Fruit fly (Drosophila melanogaster) whole organism, embryonic: ENCODE data around the gene CG4594.

ENCODE experiments used
- CG10321 ChIP-seq: fragments of 200-800 bp; sonication (Bioruptor generic); IDR thresholded peaks from 2 replicates; pipeline ENCODE4 v1.3.6; 2022; ENCODE audit warnings: missing biosample characterization, missing genetic modification characterization
- CG10462 ChIP-seq: fragments of 200-800 bp; sonication (Bioruptor generic); optimal IDR thresholded peaks from 2 replicates; lab custom pipeline; 2016; ENCODE audit warnings: missing biosample characterization, missing genetic modification characterization
- CG11504 ChIP-seq: fragments of 200-800 bp; sonication (Bioruptor generic); optimal IDR thresholded peaks from 3 replicates; lab custom pipeline; 2019; ENCODE audit warnings: missing biosample characterization, mild to moderate bottlenecking, missing genetic modification characterization, moderate library complexity
- CG13424 ChIP-seq: fragments of 200-800 bp; sonication (Bioruptor generic); optimal IDR thresholded peaks from 2 replicates; lab custom pipeline; 2019; ENCODE audit warnings: missing biosample characterization, mild to moderate bottlenecking, missing genetic modification characterization, moderate library complexity
- CG13775 ChIP-seq: fragments of 200-800 bp; sonication (Bioruptor generic); optimal IDR thresholded peaks from 3 replicates; lab custom pipeline; 2017; ENCODE audit warnings: missing biosample characterization, mild to moderate bottlenecking, missing genetic modification characterization
- CG14050 ChIP-seq: fragments of 200-800 bp; sonication (Bioruptor generic); IDR thresholded peaks from 3 replicates; pipeline ENCODE4 v1.3.6; 2022; ENCODE audit warnings: missing biosample characterization, missing genetic modification characterization
- CG14667 ChIP-seq: fragments of 200-800 bp; sonication (Bioruptor generic); IDR thresholded peaks from 2 replicates; pipeline ENCODE4 v1.3.6; 2022; ENCODE audit warnings: missing biosample characterization, missing genetic modification characterization
- CG15073 ChIP-seq: fragments of 200-800 bp; sonication (Bioruptor generic); optimal IDR thresholded peaks from 2 replicates; lab custom pipeline; 2016; ENCODE audit warnings: missing biosample characterization, missing genetic modification characterization
- CG1602 ChIP-seq: fragments of 200-800 bp; sonication (Bioruptor generic); optimal IDR thresholded peaks from 3 replicates; lab custom pipeline; 2016; ENCODE audit warnings: missing biosample characterization, missing genetic modification characterization
- CG16779 ChIP-seq: fragments of 200-800 bp; sonication (Bioruptor generic); IDR thresholded peaks from 2 replicates; pipeline ENCODE4 v1.3.6; 2022; ENCODE audit warnings: missing biosample characterization, missing genetic modification characterization
- CG16863 ChIP-seq: fragments of 200-800 bp; sonication (Bioruptor generic); optimal IDR thresholded peaks from 3 replicates; lab custom pipeline; 2016; ENCODE audit warnings: missing biosample characterization, missing genetic modification characterization
- CG2199 ChIP-seq: fragments of 200-800 bp; sonication (Bioruptor generic); IDR thresholded peaks from 3 replicates; pipeline ENCODE4 v1.3.6; 2022; ENCODE audit warnings: missing biosample characterization, missing genetic modification characterization
- CG2875 ChIP-seq: fragments of 200-800 bp; sonication (Bioruptor generic); optimal IDR thresholded peaks from 2 replicates; lab custom pipeline; 2017; ENCODE audit warnings: missing biosample characterization, mild to moderate bottlenecking, missing genetic modification characterization, missing genetic modification reagents
- CG3407 ChIP-seq: fragments of 200-800 bp; sonication (Bioruptor generic); optimal IDR thresholded peaks from 2 replicates; lab custom pipeline; 2018; ENCODE audit warnings: missing biosample characterization, mild to moderate bottlenecking, missing genetic modification characterization
- CG34422 ChIP-seq: fragments of 200-800 bp; sonication (Bioruptor generic); IDR thresholded peaks from 3 replicates; pipeline ENCODE4 v1.3.6; 2022; ENCODE audit warnings: missing biosample characterization, missing genetic modification characterization
- CG4404 ChIP-seq: fragments of 200-800 bp; sonication (Bioruptor generic); IDR thresholded peaks from 2 replicates; pipeline ENCODE4 v1.3.6; 2022; ENCODE audit warnings: missing biosample characterization, missing genetic modification characterization
- CG6254 ChIP-seq: fragments of 200-800 bp; sonication (Bioruptor generic); optimal IDR thresholded peaks from 3 replicates; lab custom pipeline; 2017; ENCODE audit warnings: mild to moderate bottlenecking, missing biosample characterization, missing genetic modification reagents, missing genetic modification characterization
- CG6654 ChIP-seq: fragments of 200-800 bp; sonication (Bioruptor generic); optimal IDR thresholded peaks from 2 replicates; lab custom pipeline; 2017; ENCODE audit warnings: missing biosample characterization, mild to moderate bottlenecking, missing genetic modification characterization
- CG6765 ChIP-seq: fragments of 200-800 bp; sonication (Bioruptor generic); optimal IDR thresholded peaks from 3 replicates; lab custom pipeline; 2017; ENCODE audit warnings: missing biosample characterization, mild to moderate bottlenecking, missing genetic modification characterization
- CG6791 ChIP-seq: fragments of 200-800 bp; sonication (Bioruptor generic); IDR thresholded peaks from 3 replicates; pipeline ENCODE4 v1.3.6; 2022; ENCODE audit warnings: missing biosample characterization, missing genetic modification characterization; ENCODE audit not compliant: partially characterized antibody
- CG7372 ChIP-seq: fragments of 200-800 bp; sonication (Bioruptor generic); IDR thresholded peaks from 2 replicates; pipeline ENCODE4 v1.3.6; 2022; ENCODE audit warnings: missing biosample characterization, missing genetic modification characterization
- CG8290 ChIP-seq, 3 experiments: fragments of 200-800 bp; sonication (Bioruptor generic); optimal IDR thresholded peaks; 2 replicates each; lab custom pipeline; 2016 to 2019; ENCODE audit warnings: missing biosample characterization in 3 of 3, missing genetic modification characterization in 3 of 3, mild to moderate bottlenecking in 2 of 3, moderate library complexity in 1 of 3
- CG8478 ChIP-seq: fragments of >200 bp; optimal IDR thresholded peaks from 2 replicates; lab custom pipeline; 2018
- CG9215 ChIP-seq: fragments of 200-800 bp; sonication (Bioruptor generic); IDR thresholded peaks from 2 replicates; pipeline ENCODE4 v1.3.6; 2022; ENCODE audit warnings: missing biosample characterization, missing genetic modification characterization
- Hr51 ChIP-seq, 2 experiments: fragments of 200-800 bp; sonication (Bioruptor generic); optimal IDR thresholded peaks; 2 replicates in 1 of 2; 3 replicates in 1 of 2; lab custom pipeline; 2016 to 2018; ENCODE audit warnings: missing biosample characterization in 2 of 2, missing genetic modification characterization in 2 of 2, mild to moderate bottlenecking in 1 of 2, moderate library complexity in 1 of 2
- Kr ChIP-seq: fragments of 200-800 bp; sonication (Bioruptor generic); optimal IDR thresholded peaks from 2 replicates; lab custom pipeline; 2017; ENCODE audit warnings: missing biosample characterization, mild to moderate bottlenecking, missing genetic modification characterization
- Meics ChIP-seq: fragments of 200-800 bp; sonication (Bioruptor generic); optimal IDR thresholded peaks from 2 replicates; lab custom pipeline; 2017; ENCODE audit warnings: missing biosample characterization, mild to moderate bottlenecking, missing genetic modification characterization
- NC2α ChIP-seq: fragments of 200-800 bp; sonication (Bioruptor generic); optimal IDR thresholded peaks from 2 replicates; lab custom pipeline; 2016; ENCODE audit warnings: missing biosample characterization, missing genetic modification characterization
- Neu2 ChIP-seq: fragments of 200-800 bp; sonication (Bioruptor generic); optimal IDR thresholded peaks from 3 replicates; lab custom pipeline; 2016; ENCODE audit warnings: missing biosample characterization, missing genetic modification characterization, borderline replicate concordance
- Oaz ChIP-seq: fragments of 200-800 bp; sonication (Bioruptor generic); IDR thresholded peaks from 2 replicates; pipeline ENCODE4 v1.3.6; 2022; ENCODE audit warnings: missing biosample characterization, missing genetic modification characterization
- PHDP ChIP-seq: fragments of 200-800 bp; sonication (Bioruptor generic); optimal IDR thresholded peaks from 3 replicates; lab custom pipeline; 2018; ENCODE audit warnings: missing biosample characterization, mild to moderate bottlenecking, missing genetic modification characterization, moderate library complexity
- Sox100B ChIP-seq: fragments of 200-800 bp; sonication (Bioruptor generic); optimal IDR thresholded peaks from 3 replicates; lab custom pipeline; 2018; ENCODE audit warnings: missing biosample characterization, mild to moderate bottlenecking, missing genetic modification characterization
- Sox102F ChIP-seq: fragments of 200-800 bp; sonication (Bioruptor generic); optimal IDR thresholded peaks from 2 replicates; lab custom pipeline; 2018; ENCODE audit warnings: missing biosample characterization, mild to moderate bottlenecking, missing genetic modification characterization, moderate library complexity
- YL-1 ChIP-seq: fragments of 200-800 bp; sonication (Bioruptor generic); optimal IDR thresholded peaks from 3 replicates; lab custom pipeline; 2017; ENCODE audit warnings: missing biosample characterization, mild to moderate bottlenecking, missing genetic modification characterization
- abd-A ChIP-seq: fragments of 200-800 bp; sonication (Bioruptor generic); optimal IDR thresholded peaks from 3 replicates; lab custom pipeline; 2019; ENCODE audit warnings: missing biosample characterization, mild to moderate bottlenecking, missing genetic modification characterization, moderate library complexity
- btn ChIP-seq: fragments of 200-800 bp; sonication (Bioruptor generic); optimal IDR thresholded peaks from 2 replicates; lab custom pipeline; 2016; ENCODE audit warnings: missing biosample characterization, missing genetic modification characterization
- cad ChIP-seq: fragments of >200 bp; optimal IDR thresholded peaks from 2 replicates; lab custom pipeline; 2017; ENCODE audit warnings: missing biosample characterization, missing genetic modification characterization
- chn ChIP-seq: fragments of 200-800 bp; sonication (Bioruptor generic); optimal IDR thresholded peaks from 2 replicates; lab custom pipeline; 2016; ENCODE audit warnings: missing biosample characterization, missing genetic modification characterization
- gce ChIP-seq: fragments of 200-800 bp; sonication (Bioruptor generic); IDR thresholded peaks from 3 replicates; pipeline ENCODE4 v1.3.6; 2022; ENCODE audit warnings: missing biosample characterization, missing genetic modification characterization
- ken ChIP-seq: fragments of 200-800 bp; sonication (Bioruptor generic); IDR thresholded peaks from 3 replicates; pipeline ENCODE4 v1.3.6; 2022; ENCODE audit warnings: missing biosample characterization, missing genetic modification characterization
- klu ChIP-seq: fragments of 200-800 bp; sonication (Bioruptor generic); IDR thresholded peaks from 2 replicates; pipeline ENCODE4 v1.3.6; 2022; ENCODE audit warnings: missing biosample characterization, missing genetic modification characterization
- mld ChIP-seq: fragments of 200-800 bp; sonication (Bioruptor generic); IDR thresholded peaks from 3 replicates; pipeline ENCODE4 v1.3.6; 2022; ENCODE audit warnings: missing biosample characterization, missing genetic modification characterization; ENCODE audit not compliant: partially characterized antibody
- nerfin-2 ChIP-seq: fragments of 200-800 bp; sonication (Bioruptor generic); IDR thresholded peaks from 2 replicates; pipeline ENCODE4 v1.3.6; 2022; ENCODE audit warnings: missing biosample characterization, missing genetic modification characterization; ENCODE audit not compliant: partially characterized antibody
- nmo ChIP-seq: fragments of 200-800 bp; sonication (Bioruptor generic); optimal IDR thresholded peaks from 2 replicates; lab custom pipeline; 2018; ENCODE audit warnings: missing biosample characterization, mild to moderate bottlenecking, missing genetic modification characterization, moderate library complexity
- pb ChIP-seq: fragments of 200-800 bp; sonication (Bioruptor generic); optimal IDR thresholded peaks from 3 replicates; lab custom pipeline; 2016; ENCODE audit warnings: missing biosample characterization, missing genetic modification characterization
- pho ChIP-seq: fragments of 200-800 bp; sonication (Bioruptor generic); optimal IDR thresholded peaks from 2 replicates; lab custom pipeline; 2016; ENCODE audit warnings: missing biosample characterization, missing genetic modification characterization
- phol ChIP-seq: fragments of 200-800 bp; sonication (Bioruptor generic); optimal IDR thresholded peaks from 3 replicates; lab custom pipeline; 2018; ENCODE audit warnings: missing biosample characterization, mild to moderate bottlenecking, missing genetic modification characterization, moderate library complexity
- pum ChIP-seq: fragments of 200-800 bp; sonication (Bioruptor generic); optimal IDR thresholded peaks from 2 replicates; lab custom pipeline; 2016; ENCODE audit warnings: missing biosample characterization, missing genetic modification characterization
- ro ChIP-seq: fragments of 200-800 bp; sonication (Bioruptor generic); IDR thresholded peaks from 2 replicates; pipeline ENCODE4 v1.3.6; 2022; ENCODE audit warnings: missing biosample characterization, missing genetic modification characterization
- sd ChIP-seq: fragments of 200-800 bp; sonication (Bioruptor generic); optimal IDR thresholded peaks from 3 replicates; lab custom pipeline; 2018; ENCODE audit warnings: missing biosample characterization, mild to moderate bottlenecking, missing genetic modification characterization, moderate library complexity
- tio ChIP-seq: fragments of 200-800 bp; sonication (Bioruptor generic); optimal IDR thresholded peaks from 2 replicates; lab custom pipeline; 2017; ENCODE audit warnings: missing biosample characterization, missing genetic modification characterization, inconsistent platforms

The CG4594 gene

DNA sequence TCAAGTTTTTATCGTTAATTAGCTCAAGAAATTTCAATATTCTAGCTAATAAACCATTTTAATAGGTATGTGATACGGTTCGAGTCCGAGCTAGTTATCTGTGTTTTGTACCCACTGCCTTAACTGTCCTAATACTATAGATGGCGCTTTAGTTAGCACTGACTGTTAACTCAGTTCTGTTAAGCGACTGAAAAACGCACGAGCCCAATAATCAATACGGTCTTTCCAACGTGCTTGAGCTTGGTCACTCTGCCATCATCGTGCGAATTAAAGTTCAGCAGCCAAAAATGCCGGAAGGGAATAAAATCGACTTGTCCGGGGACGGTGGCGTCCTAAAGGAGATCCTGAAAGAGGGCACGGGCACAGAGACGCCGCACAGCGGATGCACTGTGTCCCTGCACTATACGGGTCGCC lies 32.1 kb upstream of the CG4594 start, which contains the start of gene Fkbp59 (continued):
- peak; percentile 94 for TF ChIP-seq CG6791 (GFP tag; lab: Robert Waterston, UW)
- TF ChIP-seq pho (GFP tag; lab: Kevin White, UChicago): no peak
- TF ChIP-seq tio (GFP tag; lab: Kevin White, UChicago): no peak
- no peak for TF ChIP-seq NC2α (GFP tag; lab: Kevin White, UChicago)
- no peak for TF ChIP-seq pb (GFP tag; lab: Kevin White, UChicago)
- no peak for TF ChIP-seq CG6654 (GFP tag; lab: Kevin White, UChicago)
- no peak for TF ChIP-seq gce (GFP tag; lab: Robert Waterston, UW)
- no peak for TF ChIP-seq CG2199 (GFP tag; lab: Robert Waterston, UW)
- no peak for TF ChIP-seq Oaz (GFP tag; lab: Robert Waterston, UW)
- no peak for TF ChIP-seq CG1602
- TF ChIP-seq cad (GFP tag; lab: Kevin White, UChicago): no peak
- peak; percentile 84 for TF ChIP-seq mld (GFP tag; lab: Robert Waterston, UW)
- no peak for TF ChIP-seq Sox102F (GFP tag; lab: Kevin White, UChicago)
- peak; percentile 17 for TF ChIP-seq nmo (GFP tag; lab: Kevin White, UChicago)
- TF ChIP-seq ro (GFP tag; lab: Robert Waterston, UW): no peak
- TF ChIP-seq CG10462 (GFP tag; lab: Kevin White, UChicago): no peak
- TF ChIP-seq phol (tag; lab: Kevin White, UChicago): peak; percentile 12
- peak; percentile 63 for TF ChIP-seq abd-A (tag; lab: Kevin White, UChicago)
- TF ChIP-seq CG9215: no peak
- TF ChIP-seq CG15073: no peak
- TF ChIP-seq Kr (GFP tag; lab: Kevin White, UChicago): no peak
- TF ChIP-seq CG8478 (lab: Kevin White, UChicago): no peak
- no peak for TF ChIP-seq CG11504 (tag; lab: Kevin White, UChicago)
- no peak for TF ChIP-seq CG6254
- no peak for TF ChIP-seq chn (GFP tag; lab: Kevin White, UChicago)
- TF ChIP-seq CG34422 (GFP tag; lab: Robert Waterston, UW): peak; percentile 54; the same call in 1 of the 3 replicates
- no peak for TF ChIP-seq btn
- TF ChIP-seq nerfin-2: peak; percentile 96
- TF ChIP-seq PHDP (tag; lab: Kevin White, UChicago): no peak
- no peak for TF ChIP-seq CG4404 (GFP tag; lab: Robert Waterston, UW)
- TF ChIP-seq YL-1 (GFP tag; lab: Kevin White, UChicago): no peak
- TF ChIP-seq CG8290 (GFP tag; optimal IDR thresholded peaks at IDR 0.05; lab: Kevin White, UChicago): peak; percentile 54
- TF ChIP-seq CG8290 (tag; optimal IDR thresholded peaks at IDR 0.05; lab: Kevin White, UChicago): peak in 1 of 2 experiments; percentile 79
- TF ChIP-seq CG10321: no peak
- TF ChIP-seq ken (GFP tag; lab: Robert Waterston, UW): no peak
- TF ChIP-seq CG14667: no peak
- TF ChIP-seq sd (tag; lab: Kevin White, UChicago): peak; percentile 55
- TF ChIP-seq CG16863 (GFP tag; lab: Kevin White, UChicago): no peak
- no peak for TF ChIP-seq CG14050 (GFP tag; lab: Robert Waterston, UW)
- TF ChIP-seq CG3407 (GFP tag; lab: Kevin White, UChicago): no peak
- TF ChIP-seq CG16779 (GFP tag; lab: Robert Waterston, UW): no peak
- no peak for TF ChIP-seq klu
- TF ChIP-seq CG7372 (GFP tag; lab: Robert Waterston, UW): 0 out of 2 replicates have a peak, but pooled peaks have one; percentile 10
- TF ChIP-seq pum (GFP tag; lab: Kevin White, UChicago): no peak
- no peak for TF ChIP-seq CG6765 (GFP tag; lab: Kevin White, UChicago)
- TF ChIP-seq Neu2 (GFP tag; lab: Kevin White, UChicago): no peak
- TF ChIP-seq CG13424 (tag; lab: Kevin White, UChicago): no peak
- no peak for TF ChIP-seq CG2875 (GFP tag; lab: Kevin White, UChicago)
- TF ChIP-seq CG13775 (GFP tag; lab: Kevin White, UChicago): no peak
- peak in 1 of 2 experiments; percentile 37 for TF ChIP-seq Hr51 (GFP tag; optimal IDR thresholded peaks at IDR 0.05; lab: Kevin White, UChicago)
- TF ChIP-seq Sox100B: no peak
- TF ChIP-seq Meics (GFP tag; lab: Kevin White, UChicago): no peak
